Worm (Caenorhabditis elegans) whole organism, L3 larva: ENCODE data around the gene dhs-23.

Source experiments
- ZK546.5 ChIP-seq: sonication (generic microtip); optimal IDR thresholded peaks from 2 replicates; lab custom pipeline; 2017; ENCODE audit warnings: missing biosample characterization, missing genetic modification characterization
- ceh-16 ChIP-seq: sonication (generic microtip); optimal IDR thresholded peaks from 2 replicates; lab custom pipeline; 2017; ENCODE audit warnings: missing biosample characterization, missing genetic modification characterization
- ceh-28 ChIP-seq: fragments of 150-350 bp; optimal IDR thresholded peaks from 2 replicates; lab custom pipeline; 2014; ENCODE audit warnings: missing biosample characterization, missing genetic modification reagents, missing genetic modification characterization
- ceh-9 ChIP-seq: sonication (generic microtip); optimal IDR thresholded peaks from 2 replicates; lab custom pipeline; 2018; ENCODE audit warnings: missing biosample characterization, missing genetic modification characterization
- daf-12 ChIP-seq: fragments of 150-350 bp; optimal IDR thresholded peaks from 2 replicates; lab custom pipeline; 2014; ENCODE audit warnings: missing biosample characterization, missing genetic modification reagents, missing genetic modification characterization
- egl-5 ChIP-seq: fragments of 150-350 bp; optimal IDR thresholded peaks from 2 replicates; lab custom pipeline; 2017; ENCODE audit warnings: missing biosample characterization, missing genetic modification reagents, missing genetic modification characterization, inconsistent platforms
- elt-1 ChIP-seq: fragments of 150-350 bp; optimal IDR thresholded peaks from 2 replicates; lab custom pipeline; 2014; ENCODE audit warnings: missing biosample characterization, missing genetic modification characterization
- elt-2 ChIP-seq: sonication (generic microtip); optimal IDR thresholded peaks from 2 replicates; lab custom pipeline; 2016; ENCODE audit warnings: missing genetic modification reagents, mild to moderate bottlenecking, missing genetic modification characterization, missing compliant biosample characterization
- elt-3 ChIP-seq, 3 experiments: fragments of 150-350 bp in 1 of 3; sonication (generic microtip) in 2 of 3; optimal IDR thresholded peaks; 2 replicates in 2 of 3; 4 replicates in 1 of 3; lab custom pipeline; 2014 to 2017; ENCODE audit warnings: missing biosample characterization in 3 of 3, missing genetic modification characterization in 3 of 3
- eor-1 ChIP-seq, 2 experiments: fragments of 150-350 bp; optimal IDR thresholded peaks; 2 replicates each; lab custom pipeline; 2014 to 2018; ENCODE audit warnings: missing biosample characterization in 2 of 2, missing genetic modification characterization in 2 of 2
- fkh-10 ChIP-seq: sonication (generic microtip); optimal IDR thresholded peaks from 2 replicates; lab custom pipeline; 2017; ENCODE audit warnings: missing biosample characterization, missing genetic modification reagents, missing genetic modification characterization
- fkh-2 ChIP-seq: fragments of 150-350 bp; optimal IDR thresholded peaks from 2 replicates; lab custom pipeline; 2014; ENCODE audit warnings: missing biosample characterization, missing genetic modification reagents, missing genetic modification characterization
- jun-1 ChIP-seq: fragments of 150-350 bp; optimal IDR thresholded peaks from 2 replicates; lab custom pipeline; 2014; ENCODE audit warnings: missing biosample characterization, missing genetic modification reagents, missing genetic modification characterization
- lin-15B ChIP-seq: fragments of 150-350 bp; optimal IDR thresholded peaks from 2 replicates; lab custom pipeline; 2014; ENCODE audit warnings: missing biosample characterization, missing genetic modification characterization
- lsy-12 ChIP-seq: sonication (generic microtip); optimal IDR thresholded peaks from 2 replicates; lab custom pipeline; 2016; ENCODE audit warnings: mild to moderate bottlenecking, missing genetic modification characterization, missing compliant biosample characterization
- mdl-1 ChIP-seq: fragments of 150-350 bp; optimal IDR thresholded peaks from 2 replicates; lab custom pipeline; 2014; ENCODE audit warnings: missing biosample characterization, missing genetic modification characterization
- mml-1 ChIP-seq: fragments of 150-350 bp; sonication (generic microtip); optimal IDR thresholded peaks from 3 replicates; lab custom pipeline; 2014; ENCODE audit warnings: missing biosample characterization, missing genetic modification characterization
- nhr-11 ChIP-seq: fragments of 150-350 bp; optimal IDR thresholded peaks from 2 replicates; lab custom pipeline; 2014; ENCODE audit warnings: missing biosample characterization, missing genetic modification characterization
- nhr-25 ChIP-seq: sonication (generic microtip); optimal IDR thresholded peaks from 2 replicates; lab custom pipeline; 2017; ENCODE audit warnings: missing biosample characterization, missing genetic modification characterization
- nhr-28 ChIP-seq: fragments of 150-350 bp; optimal IDR thresholded peaks from 2 replicates; lab custom pipeline; 2014; ENCODE audit warnings: missing biosample characterization, missing genetic modification characterization
- nhr-43 ChIP-seq: sonication (generic microtip); optimal IDR thresholded peaks from 2 replicates; lab custom pipeline; 2016; ENCODE audit warnings: mild to moderate bottlenecking, missing genetic modification characterization, missing compliant biosample characterization; ENCODE audit not compliant: poor library complexity, severe bottlenecking
- nhr-76 ChIP-seq: fragments of 150-350 bp; sonication (generic microtip); optimal IDR thresholded peaks from 5 replicates; lab custom pipeline; 2014; ENCODE audit warnings: missing biosample characterization, missing genetic modification characterization
- nhr-77 ChIP-seq: fragments of 150-350 bp; optimal IDR thresholded peaks from 2 replicates; lab custom pipeline; 2014; ENCODE audit warnings: missing biosample characterization, missing genetic modification characterization
- pha-4 ChIP-seq: fragments of 150-350 bp; optimal IDR thresholded peaks from 2 replicates; lab custom pipeline; 2014; ENCODE audit warnings: missing biosample characterization, missing genetic modification reagents, missing genetic modification characterization
- sea-2 ChIP-seq: fragments of 150-350 bp; sonication (generic microtip); optimal IDR thresholded peaks from 4 replicates; lab custom pipeline; 2014; ENCODE audit warnings: missing biosample characterization, missing genetic modification reagents, missing genetic modification characterization
- snpc-4 ChIP-seq: fragments of 150-350 bp; optimal IDR thresholded peaks from 2 replicates; lab custom pipeline; 2014; ENCODE audit warnings: missing biosample characterization, missing genetic modification characterization
- ztf-11 ChIP-seq: fragments of 150-350 bp; optimal IDR thresholded peaks from 2 replicates; lab custom pipeline; 2014; ENCODE audit warnings: missing biosample characterization, missing genetic modification characterization

dhs-23 gene

DNA sequence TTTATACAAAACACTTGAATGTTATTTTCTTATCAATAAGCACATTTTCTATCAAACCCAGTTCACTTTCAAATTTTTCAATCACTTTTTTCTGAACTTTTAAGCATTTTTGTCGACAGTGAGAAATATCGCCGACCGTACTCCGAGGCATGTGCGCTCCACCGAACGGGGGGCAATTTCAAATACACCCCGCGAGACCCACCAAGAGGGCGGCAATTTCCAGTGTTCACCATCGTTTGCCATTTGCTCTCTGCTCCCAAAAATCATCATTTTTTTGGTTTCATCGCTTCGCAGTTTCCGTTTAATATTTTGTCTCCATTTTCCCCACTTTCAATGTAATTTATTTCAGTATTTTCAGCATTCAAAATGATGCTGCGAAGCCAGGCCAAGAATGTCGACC lies 14.3 kb downstream of the dhs-23 start, which contains the start of gene cyb-3:
TSS of gene cyb-3 (plus strand) at position 350 of the 400 bp plus-strand sequence.
- TF ChIP-seq ZK546.5 (tag; lab: Kevin White, UChicago) = no peak
- no peak for TF ChIP-seq mml-1 (tag; lab: Kevin White, UChicago)
- TF ChIP-seq lin-15B = no peak
- TF ChIP-seq snpc-4 (tag; lab: Kevin White, UChicago) = no peak
- TF ChIP-seq fkh-2 = no peak
- no peak for TF ChIP-seq nhr-43 (tag; lab: Kevin White, UChicago)

DNA sequence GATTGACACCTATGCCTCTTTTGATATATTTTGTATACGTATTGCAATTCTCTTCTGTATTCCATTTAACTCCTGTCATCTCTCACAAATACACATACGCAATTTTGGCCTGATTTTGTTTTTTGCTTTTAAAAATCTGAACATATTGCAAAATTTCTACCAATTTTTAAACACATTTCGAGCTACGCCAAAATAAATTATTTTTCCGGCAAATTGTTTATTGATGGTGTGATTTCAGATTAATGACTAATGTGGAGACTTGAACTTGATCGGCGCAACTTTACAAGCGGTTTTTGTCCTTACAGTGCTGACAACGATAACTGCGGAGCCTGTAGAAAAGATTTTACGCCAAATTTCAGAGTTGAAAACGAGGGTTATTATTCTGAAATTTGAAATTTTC lies 16.1 kb downstream of the dhs-23 start:
- TF ChIP-seq fkh-10 (GFP tag; lab: Kevin White, UChicago) (no peak), ceh-28 (tag; lab: Kevin White, UChicago) (no peak), nhr-43 (tag; lab: Kevin White, UChicago) (no peak), nhr-77 (no peak), egl-5 (no peak), ceh-9 (tag; lab: Kevin White, UChicago) (no peak), eor-1 (tag; optimal IDR thresholded peaks at IDR 0.05; lab: Kevin White, UChicago) (no peak), nhr-28 (tag; lab: Kevin White, UChicago) (no peak), elt-1 (tag; lab: Kevin White, UChicago) (no peak), lin-15B (no peak), elt-3 (tag; optimal IDR thresholded peaks at IDR 0.05; lab: Kevin White, UChicago) (no peak), ztf-11 (tag; lab: Kevin White, UChicago) (no peak), nhr-11 (tag; lab: Kevin White, UChicago) (no peak), nhr-76 (tag; lab: Kevin White, UChicago) (no peak)

DNA sequence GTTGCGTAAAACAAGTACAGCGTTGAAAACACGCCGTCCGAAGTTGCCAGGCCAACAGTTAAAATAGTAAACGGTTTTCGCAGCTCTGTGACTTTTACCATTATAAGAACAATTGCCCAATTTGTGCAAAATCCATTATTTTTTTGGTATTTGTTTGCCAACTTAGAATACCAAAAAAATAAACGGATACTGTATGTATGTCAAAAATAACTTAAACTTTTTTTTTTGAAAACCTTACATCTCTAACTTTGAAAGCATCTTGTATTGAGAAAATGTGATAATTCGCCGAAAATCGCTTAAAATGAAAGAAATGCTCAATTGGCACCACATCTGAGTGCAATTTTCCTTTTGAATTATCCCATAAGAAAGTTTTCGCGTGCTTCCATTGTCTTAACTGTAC lies 17.7 kb downstream of the dhs-23 start, which contains the start of gene fbxa-199:
TSS of gene fbxa-199 (minus strand) at position 101 of the 400 bp plus-strand sequence.
- TF ChIP-seq lsy-12 (tag; lab: Kevin White, UChicago) = no peak
- no peak for TF ChIP-seq egl-5

DNA sequence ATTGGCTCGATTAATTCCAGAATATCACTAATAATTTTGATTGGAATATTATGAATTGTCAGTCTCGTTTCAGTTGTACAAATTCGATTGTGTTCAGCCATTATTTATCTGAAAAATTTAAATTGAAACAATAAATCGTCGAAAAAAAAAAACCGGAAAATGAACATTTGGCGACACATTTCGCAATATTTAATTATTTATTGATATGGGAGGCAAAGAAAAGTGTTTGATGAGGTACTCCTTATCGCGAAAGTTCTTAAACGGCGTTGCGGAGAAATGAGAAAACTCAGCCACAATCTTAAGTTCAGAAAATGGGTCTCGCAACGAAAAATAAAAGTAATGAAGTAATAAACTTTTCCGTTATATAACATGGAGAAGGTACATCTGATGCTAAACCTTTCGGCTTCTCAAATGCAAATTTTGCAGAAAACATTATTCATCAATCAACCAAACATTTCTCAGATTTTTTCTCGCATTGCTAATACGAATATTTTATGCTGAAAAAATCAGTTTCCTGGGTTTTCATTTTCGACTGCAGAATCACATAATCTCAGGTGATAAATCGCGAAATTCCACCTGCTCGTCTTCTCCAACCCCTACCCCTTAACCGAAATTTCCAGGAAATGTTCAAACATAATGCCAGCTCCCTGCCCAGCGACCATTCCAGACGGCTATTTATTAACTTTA lies 18.8 kb downstream of the dhs-23 start, which contains the start of the genes T06E6.15 and sri-7:
TSS of gene T06E6.15 (minus strand) at position 101 of the 687 bp plus-strand sequence.
TSS of gene sri-7 (plus strand) at position 637 of the 687 bp plus-strand sequence.
- TF ChIP-seq nhr-25 (no peak), elt-1 (tag; lab: Kevin White, UChicago) (no peak)

DNA sequence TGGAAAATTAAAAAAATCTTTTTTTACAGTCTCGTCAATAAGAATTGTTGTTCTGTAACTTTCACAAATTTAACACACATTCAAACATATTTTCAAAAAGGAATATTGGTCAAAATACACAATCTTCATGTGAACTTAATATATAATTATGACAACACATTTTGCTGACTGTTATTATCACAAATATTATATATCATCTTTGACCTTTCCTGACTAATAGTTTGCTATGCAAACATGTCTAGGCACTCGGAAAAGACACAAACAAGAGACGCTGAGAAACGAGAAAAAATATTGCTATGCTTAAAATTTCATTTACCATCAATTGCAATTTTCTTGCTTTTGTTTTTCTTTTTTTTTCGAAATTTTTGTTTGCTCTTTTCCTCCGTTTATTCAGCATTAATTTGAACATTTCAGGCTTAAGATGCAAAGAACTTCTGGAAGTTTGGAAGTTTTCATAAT lies 20.9 kb downstream of the dhs-23 start, which contains the start of gene fbxa-135:
TSS of gene fbxa-135 (plus strand) at position 409 of the 459 bp plus-strand sequence.
- TF ChIP-seq pha-4 (tag; lab: Kevin White, UChicago) = peak; percentile 41
- no peak for TF ChIP-seq elt-2 (tag; lab: Kevin White, UChicago)

DNA sequence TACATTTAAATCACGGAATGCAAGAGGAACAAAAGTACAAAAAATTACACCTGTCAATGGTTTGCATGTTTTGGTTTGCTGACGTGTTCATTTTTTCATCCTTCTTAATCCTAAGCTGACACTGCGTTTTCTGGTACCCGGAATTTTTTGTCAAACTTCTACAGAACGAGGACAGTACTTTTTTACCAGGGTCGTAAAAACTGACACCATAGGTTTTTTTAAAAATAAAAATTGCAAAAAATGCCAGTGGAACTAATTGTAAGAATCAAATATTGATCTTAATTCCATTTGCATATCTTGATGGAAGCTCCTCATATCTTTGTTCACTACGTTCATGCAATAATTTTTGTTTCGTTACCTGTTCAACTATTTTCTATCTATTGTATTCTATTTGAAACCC lies 23.8 kb downstream of the dhs-23 start, which contains the start of gene srh-258:
TSS of gene srh-258 (plus strand) at position 301 of the 400 bp plus-strand sequence.
- TF ChIP-seq elt-3 (tag; optimal IDR thresholded peaks at IDR 0.05; lab: Kevin White, UChicago) (no peak), jun-1 (no peak), nhr-76 (tag; lab: Kevin White, UChicago) (no peak), ceh-16 (tag; lab: Kevin White, UChicago) (no peak), mdl-1 (tag; lab: Kevin White, UChicago) (no peak), nhr-28 (tag; lab: Kevin White, UChicago) (no peak), daf-12 (no peak), ceh-9 (tag; lab: Kevin White, UChicago) (no peak)

DNA sequence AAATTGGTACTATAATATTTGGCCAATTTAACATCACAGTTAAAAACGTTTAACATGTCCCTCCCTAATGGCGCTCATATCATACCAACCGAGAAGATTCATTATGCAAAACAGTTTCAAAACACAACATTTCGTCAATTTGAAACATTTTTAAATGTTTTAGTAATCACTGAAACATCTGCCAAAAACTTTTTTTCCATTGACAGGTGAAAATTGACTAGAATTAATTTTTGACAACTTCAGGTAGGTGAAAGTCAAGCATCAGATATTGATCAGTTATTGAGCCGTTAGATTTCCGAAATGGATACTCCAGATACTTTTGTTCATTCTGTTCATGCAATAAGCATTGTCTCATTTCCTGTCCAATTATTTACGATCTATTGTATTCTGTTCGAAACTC lies 25.9 kb downstream of the dhs-23 start, which contains the start of gene srh-257:
TSS of gene srh-257 (plus strand) at position 301 of the 400 bp plus-strand sequence.
- TF ChIP-seq nhr-28 (tag; lab: Kevin White, UChicago) = no peak
- no peak for TF ChIP-seq sea-2 (GFP tag; lab: Kevin White, UChicago)
